Worm (Caenorhabditis elegans) whole organism, L4 larva: ENCODE data around the gene gskl-1.

Experiments
- F44E2.7 ChIP-seq: fragments of 200-800 bp; sonication (Bioruptor generic); IDR thresholded peaks from 2 replicates; pipeline ENCODE4 v2.1.2; 2022; ENCODE audit warnings: missing genetic modification characterization, missing compliant biosample characterization
- R02D3.7 ChIP-seq: fragments of 150-350 bp; sonication (generic microtip); optimal IDR thresholded peaks from 3 replicates; lab custom pipeline; 2014; ENCODE audit warnings: missing biosample characterization, missing genetic modification characterization
- T20F7.1 ChIP-seq: fragments of 200-800 bp; sonication (Bioruptor generic); optimal IDR thresholded peaks from 2 replicates; lab custom pipeline; 2018; ENCODE audit warnings: mild to moderate bottlenecking, missing genetic modification characterization, missing compliant biosample characterization
- ZK337.2 ChIP-seq: fragments of 200-800 bp; sonication (Bioruptor generic); IDR thresholded peaks from 2 replicates; pipeline ENCODE4 v1.3.6; 2022; ENCODE audit warnings: missing genetic modification reagents, missing genetic modification characterization, missing compliant biosample characterization
- aha-1 ChIP-seq: fragments of 150-350 bp; peaks from one replicate; lab custom pipeline; 2014; ENCODE audit warnings: missing biosample characterization, missing genetic modification characterization
- aly-2 ChIP-seq: sonication (generic microtip); optimal IDR thresholded peaks from 2 replicates; lab custom pipeline; 2018; ENCODE audit warnings: missing biosample characterization, missing genetic modification characterization
- arid-1 ChIP-seq: fragments of 200-800 bp; sonication (Bioruptor generic); conservative IDR thresholded peaks from 2 replicates; pipeline ENCODE4 v1.3.6; 2022; ENCODE audit warnings: missing genetic modification reagents, missing genetic modification characterization, missing compliant biosample characterization
- ceh-28 ChIP-seq: fragments of 150-350 bp; optimal IDR thresholded peaks from 2 replicates; lab custom pipeline; 2014; ENCODE audit warnings: missing biosample characterization, missing genetic modification reagents, missing genetic modification characterization
- ceh-32 ChIP-seq: sonication (generic microtip); optimal IDR thresholded peaks from 2 replicates; lab custom pipeline; 2016; ENCODE audit warnings: mild to moderate bottlenecking, missing genetic modification characterization, missing compliant biosample characterization; ENCODE audit not compliant: poor library complexity
- ceh-82 ChIP-seq: sonication (generic microtip); optimal IDR thresholded peaks from 2 replicates; lab custom pipeline; 2017; ENCODE audit warnings: missing biosample characterization, missing genetic modification characterization
- daf-12 ChIP-seq: fragments of 150-350 bp; optimal IDR thresholded peaks from 2 replicates; lab custom pipeline; 2014; ENCODE audit warnings: missing biosample characterization, missing genetic modification reagents, missing genetic modification characterization
- daf-16 ChIP-seq, 3 experiments: sonication (generic microtip); optimal IDR thresholded peaks; 2 replicates each; lab custom pipeline; 2016 to 2017; ENCODE audit warnings: missing genetic modification characterization in 3 of 3, missing genetic modification reagents in 3 of 3, mild to moderate bottlenecking in 2 of 3, missing compliant biosample characterization in 2 of 3, missing biosample characterization in 1 of 3, moderate library complexity in 1 of 3
- dmd-6 ChIP-seq: fragments of 200-800 bp; sonication (Bioruptor generic); IDR thresholded peaks from 2 replicates; pipeline ENCODE4 v1.3.6; 2022; ENCODE audit warnings: missing genetic modification reagents, missing genetic modification characterization, missing compliant biosample characterization
- dpl-1 ChIP-seq: fragments of 150-350 bp; optimal IDR thresholded peaks from 2 replicates; lab custom pipeline; 2014; ENCODE audit warnings: missing biosample characterization, missing genetic modification reagents, missing genetic modification characterization
- egl-43 ChIP-seq: fragments of 200-800 bp; sonication (Bioruptor generic); IDR thresholded peaks from 2 replicates; pipeline ENCODE4 v1.3.6; 2022; ENCODE audit warnings: missing genetic modification reagents, missing genetic modification characterization, missing compliant biosample characterization
- gei-8 ChIP-seq: fragments of 200-800 bp; sonication (Bioruptor generic); optimal IDR thresholded peaks from 2 replicates; lab custom pipeline; 2018; ENCODE audit warnings: mild to moderate bottlenecking, missing genetic modification characterization, missing compliant biosample characterization
- hif-1 ChIP-seq, 2 experiments: sonication (generic microtip); optimal IDR thresholded peaks; 2 replicates each; lab custom pipeline; 2016 to 2017; ENCODE audit warnings: missing compliant biosample characterization in 2 of 2, missing genetic modification characterization in 2 of 2, missing genetic modification reagents in 2 of 2, missing genotype in 2 of 2, mild to moderate bottlenecking in 1 of 2
- hlh-11 ChIP-seq: fragments of 200-800 bp; sonication (Bioruptor generic); optimal IDR thresholded peaks from 2 replicates; lab custom pipeline; 2018; ENCODE audit warnings: mild to moderate bottlenecking, missing genetic modification characterization, missing compliant biosample characterization
- hmg-1.1 ChIP-seq: fragments of 200-800 bp; sonication (Bioruptor generic); IDR thresholded peaks from 2 replicates; pipeline ENCODE4 v1.3.6; 2022; ENCODE audit warnings: missing genetic modification reagents, missing genetic modification characterization, missing compliant biosample characterization
- lin-13 ChIP-seq: fragments of 150-350 bp; optimal IDR thresholded peaks from 2 replicates; lab custom pipeline; 2014; ENCODE audit warnings: missing biosample characterization, missing genetic modification reagents, missing genetic modification characterization
- lin-29 ChIP-seq: fragments of 200-800 bp; sonication (Bioruptor generic); IDR thresholded peaks from 2 replicates; pipeline ENCODE4 v1.3.6; 2022; ENCODE audit warnings: missing genetic modification reagents, missing genetic modification characterization, missing compliant biosample characterization
- lin-39 ChIP-seq: fragments of 150-350 bp; optimal IDR thresholded peaks from 2 replicates; lab custom pipeline; 2014; ENCODE audit warnings: missing biosample characterization, missing genetic modification reagents, missing genetic modification characterization
- lir-3 ChIP-seq: sonication (generic microtip); optimal IDR thresholded peaks from 2 replicates; lab custom pipeline; 2016; ENCODE audit warnings: mild to moderate bottlenecking, missing genetic modification characterization, missing compliant biosample characterization
- lsy-2 ChIP-seq, 2 experiments: fragments of 150-350 bp in 1 of 2; sonication (generic microtip) in 1 of 2; optimal IDR thresholded peaks; 2 replicates each; lab custom pipeline; 2014 to 2017; ENCODE audit warnings: missing biosample characterization in 2 of 2, missing genetic modification characterization in 2 of 2
- mes-2 ChIP-seq: sonication (generic microtip); optimal IDR thresholded peaks from 2 replicates; lab custom pipeline; 2016; ENCODE audit warnings: missing genotype, mild to moderate bottlenecking, missing genetic modification characterization, missing compliant biosample characterization; ENCODE audit not compliant: poor library complexity, severe bottlenecking
- mxl-3 ChIP-seq: fragments of 200-800 bp; sonication (Bioruptor generic); optimal IDR thresholded peaks from 2 replicates; lab custom pipeline; 2018; ENCODE audit warnings: mild to moderate bottlenecking, missing genetic modification characterization, missing compliant biosample characterization
- nhr-10 ChIP-seq: fragments of 150-350 bp; optimal IDR thresholded peaks from 2 replicates; lab custom pipeline; 2014; ENCODE audit warnings: missing biosample characterization, missing genetic modification characterization
- nhr-102 ChIP-seq: sonication (generic microtip); optimal IDR thresholded peaks from 2 replicates; lab custom pipeline; 2016; ENCODE audit warnings: mild to moderate bottlenecking, missing genetic modification characterization, moderate library complexity, missing compliant biosample characterization
- nhr-11 ChIP-seq: fragments of 150-350 bp; optimal IDR thresholded peaks from 2 replicates; lab custom pipeline; 2014; ENCODE audit warnings: missing biosample characterization, missing genetic modification characterization
- nhr-111 ChIP-seq: fragments of 200-800 bp; sonication (Bioruptor generic); optimal IDR thresholded peaks from 2 replicates; lab custom pipeline; 2018; ENCODE audit warnings: mild to moderate bottlenecking, missing genetic modification characterization, missing compliant biosample characterization
- nhr-28 ChIP-seq: fragments of 150-350 bp; optimal IDR thresholded peaks from 2 replicates; lab custom pipeline; 2014; ENCODE audit warnings: missing biosample characterization, missing genetic modification characterization
- nhr-42 ChIP-seq: fragments of 200-800 bp; sonication (Bioruptor generic); IDR thresholded peaks from 2 replicates; pipeline ENCODE4 v1.3.6; 2022; ENCODE audit warnings: missing genetic modification characterization, missing compliant biosample characterization
- nhr-48 ChIP-seq: sonication (generic microtip); optimal IDR thresholded peaks from 2 replicates; lab custom pipeline; 2016; ENCODE audit warnings: mild to moderate bottlenecking, missing genetic modification characterization, missing compliant biosample characterization
- nhr-77 ChIP-seq: fragments of 150-350 bp; optimal IDR thresholded peaks from 2 replicates; lab custom pipeline; 2014; ENCODE audit warnings: missing biosample characterization, missing genetic modification characterization
- pha-4 ChIP-seq, 2 experiments: fragments of 150-350 bp in 1 of 2; fragments of 200-800 bp in 1 of 2; sonication (Bioruptor generic) in 1 of 2; IDR thresholded peaks in 1 of 2; optimal IDR thresholded peaks in 1 of 2; 2 replicates each; pipeline versions ENCODE4 v1.3.6 to Lab custom; 2014 to 2022; ENCODE audit warnings: missing genetic modification characterization in 2 of 2, missing genetic modification reagents in 2 of 2, missing biosample characterization in 1 of 2, missing compliant biosample characterization in 1 of 2
- pqm-1 ChIP-seq: sonication (generic microtip); optimal IDR thresholded peaks from 2 replicates; lab custom pipeline; 2017; ENCODE audit warnings: missing biosample characterization, missing genetic modification characterization
- skn-1 ChIP-seq: fragments of 150-350 bp; optimal IDR thresholded peaks from 2 replicates; lab custom pipeline; 2014; ENCODE audit warnings: missing biosample characterization, missing genetic modification characterization
- spr-3 ChIP-seq: fragments of 200-800 bp; sonication (Bioruptor generic); optimal IDR thresholded peaks from 2 replicates; lab custom pipeline; 2018; ENCODE audit warnings: mild to moderate bottlenecking, missing genetic modification characterization, missing compliant biosample characterization
- tra-1 ChIP-seq: fragments of 200-800 bp; sonication (Bioruptor generic); IDR thresholded peaks from 2 replicates; pipeline ENCODE4 v1.3.6; 2022; ENCODE audit warnings: missing genetic modification reagents, missing genetic modification characterization, missing compliant biosample characterization
- unc-39 ChIP-seq: sonication (generic microtip); optimal IDR thresholded peaks from 2 replicates; lab custom pipeline; 2017; ENCODE audit warnings: missing biosample characterization, missing genetic modification characterization
- unc-62 ChIP-seq, 3 experiments: fragments of 150-350 bp in 1 of 3; sonication (generic microtip); optimal IDR thresholded peaks in 2 of 3; peaks in 1 of 3; 1 replicate in 1 of 3; 2 replicates in 2 of 3; lab custom pipeline; 2014 to 2017; ENCODE audit warnings: missing biosample characterization in 3 of 3, missing genetic modification characterization in 3 of 3, missing genetic modification reagents in 3 of 3, missing genotype in 1 of 3
- zag-1 ChIP-seq: fragments of 150-350 bp; optimal IDR thresholded peaks from 2 replicates; lab custom pipeline; 2014; ENCODE audit warnings: missing biosample characterization, missing genetic modification characterization
- ztf-7 ChIP-seq: fragments of 150-350 bp; optimal IDR thresholded peaks from 2 replicates; lab custom pipeline; 2014; ENCODE audit warnings: missing biosample characterization, missing genetic modification characterization

gskl-1 gene

DNA sequence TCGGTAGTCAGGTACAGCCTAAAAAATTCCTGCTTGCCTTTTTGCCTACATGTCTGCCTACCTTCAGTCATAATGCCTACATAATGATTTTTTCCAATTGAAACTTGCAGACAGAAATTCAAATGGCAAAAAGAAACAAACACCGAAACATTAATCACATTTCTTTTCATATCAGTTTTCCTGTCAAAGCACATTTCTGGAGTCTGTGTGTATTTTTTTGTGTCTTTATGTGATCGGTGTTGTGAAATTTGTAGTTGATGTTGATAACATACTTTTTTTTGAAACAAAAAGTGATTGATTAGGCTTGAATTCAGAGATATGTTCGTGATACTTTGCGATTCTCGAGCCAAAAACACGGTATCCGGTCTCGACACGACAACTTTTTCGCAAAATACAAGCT is 2.0 kb downstream of the gskl-1 start (continued):
- no peak for TF ChIP-seq ceh-32 (tag; lab: Kevin White, UChicago)
- no peak for TF ChIP-seq nhr-42 (GFP tag; lab: Robert Waterston, UW)
- no peak for TF ChIP-seq spr-3 (GFP tag; lab: Kevin White, UChicago)
- no peak for TF ChIP-seq nhr-48
- TF ChIP-seq mxl-3 (GFP tag; lab: Kevin White, UChicago): peak; percentile 32
- no peak for TF ChIP-seq ztf-7 (tag; lab: Kevin White, UChicago)
- no peak for TF ChIP-seq T20F7.1 (GFP tag; lab: Kevin White, UChicago)
- TF ChIP-seq aly-2 (tag; lab: Kevin White, UChicago): no peak
- TF ChIP-seq lir-3 (tag; lab: Kevin White, UChicago): no peak
- no peak for TF ChIP-seq ceh-28
- TF ChIP-seq lin-39 (tag; lab: Kevin White, UChicago): no peak
- no peak for TF ChIP-seq gei-8 (GFP tag; lab: Kevin White, UChicago)
- TF ChIP-seq arid-1: no peak
- TF ChIP-seq lin-29 (GFP tag; lab: Robert Waterston, UW): no peak
- no peak for TF ChIP-seq lsy-2 (tag; optimal IDR thresholded peaks at IDR 0.05; lab: Kevin White, UChicago)
- no peak for TF ChIP-seq nhr-111
- TF ChIP-seq nhr-10: no peak
- no peak for TF ChIP-seq lin-13 (GFP tag; lab: Kevin White, UChicago)
- no peak for TF ChIP-seq aha-1 (tag; lab: Kevin White, UChicago)
- no peak for TF ChIP-seq R02D3.7
- TF ChIP-seq ceh-82: no peak

- TF ChIP-seq hlh-11 (peak; percentile 37), nhr-77 (tag; lab: Kevin White, UChicago) (peak; percentile 1), unc-62 (GFP tag; optimal IDR thresholded peaks at IDR 0.05 in 1 of 2; lab: Kevin White, UChicago) (peak in 1 of 2 experiments; percentile 31), unc-62 (tag; optimal IDR thresholded peaks at IDR 0.05; lab: Kevin White, UChicago) (no peak), F44E2.7 (no peak), ZK337.2 (no peak), pqm-1 (peak; percentile 38), tra-1 (no peak), nhr-48 (no peak), daf-12 (tag; lab: Kevin White, UChicago) (no peak), nhr-11 (tag; lab: Kevin White, UChicago) (peak; percentile 58), hmg-1.1 (GFP tag; lab: Robert Waterston, UW) (peak; percentile 31; the same call in 1 of the 2 replicates), nhr-10 (no peak), nhr-28 (tag; lab: Kevin White, UChicago) (peak; percentile 98), lir-3 (tag; lab: Kevin White, UChicago) (no peak), nhr-102 (peak; percentile 55), mxl-3 (GFP tag; lab: Kevin White, UChicago) (peak; percentile 92), daf-16 (GFP tag; optimal IDR thresholded peaks at IDR 0.05; lab: Kevin White, UChicago) (no peak), daf-16 (tag; optimal IDR thresholded peaks at IDR 0.05; lab: Kevin White, UChicago) (peak; percentile 68), egl-43 (GFP tag; lab: Robert Waterston, UW) (no peak), unc-39 (tag; lab: Kevin White, UChicago) (no peak), pha-4 (GFP tag; IDR thresholded peaks at IDR 0.05; lab: Robert Waterston, UW) (0 out of 2 replicates have a peak, but pooled peaks have one; percentile 11), pha-4 (tag; optimal IDR thresholded peaks at IDR 0.05; lab: Kevin White, UChicago) (no peak), dmd-6 (GFP tag; lab: Robert Waterston, UW) (peak; percentile 24; the same call in 1 of the 2 replicates), zag-1 (no peak), dpl-1 (no peak), skn-1 (tag; lab: Kevin White, UChicago) (no peak), mes-2 (tag; lab: Kevin White, UChicago) (no peak), hif-1 (tag; optimal IDR thresholded peaks at IDR 0.05; lab: Kevin White, UChicago) (no peak)
Observed at ce11 chrII:10950107-10950679, 2.8 kb downstream of the gskl-1 start, which contains the start of gene gst-5. Gene gst-5 (plus strand): TSS chrII:10950352.
